Worm (Caenorhabditis elegans): Measurements from ENCODE around the gene srx-93.

Gene srx-93

DNA sequence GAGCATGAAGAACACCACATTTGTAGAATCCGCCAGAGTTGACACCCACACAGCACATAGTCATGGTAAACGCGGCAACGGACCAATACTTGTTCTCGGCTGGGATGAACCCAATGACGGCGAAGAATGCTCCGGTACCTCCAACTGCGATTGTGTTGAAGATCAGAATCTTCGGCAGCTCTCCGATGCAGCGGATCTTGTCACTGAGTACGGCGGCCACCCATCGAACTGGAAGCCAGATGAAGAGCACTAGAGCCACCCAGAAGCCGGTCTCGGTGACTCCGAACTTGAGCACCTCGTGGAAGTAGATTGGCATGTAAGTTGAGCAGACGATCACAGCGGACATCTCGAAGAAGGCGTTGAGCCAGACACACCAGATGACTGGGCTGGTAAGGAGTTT, 7.5 kb downstream of the srx-93 start:
- no peak for TF ChIP-seq ceh-30 (tag; optimal IDR thresholded peaks at IDR 0.05)
- TF ChIP-seq ceh-14 (tag; optimal IDR thresholded peaks at IDR 0.05), result no peak
- TF ChIP-seq pros-1 (tag; optimal IDR thresholded peaks at IDR 0.05), result no peak
- TF ChIP-seq fkh-6 (tag; optimal IDR thresholded peaks at IDR 0.05), result no peak
- TF ChIP-seq unc-86 (tag; optimal IDR thresholded peaks at IDR 0.05), result no peak
- no peak for TF ChIP-seq pax-1 (tag; optimal IDR thresholded peaks at IDR 0.05)
- no peak for TF ChIP-seq ceh-24 (tag; optimal IDR thresholded peaks at IDR 0.05)
- TF ChIP-seq dmd-4 (tag; optimal IDR thresholded peaks at IDR 0.05; ENCODE audit: borderline replicate concordance), result no peak
- TF ChIP-seq ceh-48 (tag; optimal IDR thresholded peaks at IDR 0.05), result no peak
- no peak for TF ChIP-seq syd-9 (tag; optimal IDR thresholded peaks at IDR 0.05)
- no peak for TF ChIP-seq tbx-7 (tag; optimal IDR thresholded peaks at IDR 0.05)
- no peak for TF ChIP-seq Y22D7AL.16 (tag; optimal IDR thresholded peaks at IDR 0.05)
- no peak for TF ChIP-seq ama-1 (optimal IDR thresholded peaks at IDR 0.05)

DNA sequence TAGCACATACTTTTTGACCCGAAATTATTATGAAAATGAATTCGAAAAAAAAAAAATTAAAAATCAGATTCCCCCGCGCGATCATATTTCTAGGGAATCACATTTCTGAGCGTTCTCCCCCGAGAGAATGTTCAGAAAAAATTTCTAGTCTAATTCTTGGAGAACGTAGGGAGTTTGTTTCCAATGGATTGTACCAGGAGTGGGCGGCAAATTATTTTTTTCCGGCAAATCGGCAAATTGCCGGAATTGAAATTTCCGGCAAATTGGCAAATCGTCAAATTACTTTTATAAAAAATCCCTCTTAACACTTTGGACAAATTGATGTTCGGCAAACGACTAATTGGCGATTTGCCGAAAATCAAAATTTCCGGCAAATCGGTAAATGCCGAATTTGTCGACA, 8.9 kb downstream of the srx-93 start, which contains the start of gene T22F3.10:
TSS of gene T22F3.10 (minus strand) at position 101 of the 400 bp plus-strand sequence.
- TF ChIP-seq Y22D7AL.16 (tag; optimal IDR thresholded peaks at IDR 0.05) (no peak), hlh-13 (GFP tag; optimal IDR thresholded peaks at IDR 0.05) (no peak), ceh-18 (tag; optimal IDR thresholded peaks at IDR 0.05) (no peak), ceh-9 (tag; optimal IDR thresholded peaks at IDR 0.05) (no peak), gmeb-2 (tag; optimal IDR thresholded peaks at IDR 0.05) (no peak), unc-55 (GFP tag; optimal IDR thresholded peaks at IDR 0.05) (no peak), elt-2 (tag; optimal IDR thresholded peaks at IDR 0.05) (no peak), unc-86 (tag; optimal IDR thresholded peaks at IDR 0.05) (no peak), che-1 (tag; optimal IDR thresholded peaks at IDR 0.05) (no peak), ceh-34 (tag; optimal IDR thresholded peaks at IDR 0.05) (no peak), lim-6 (tag; optimal IDR thresholded peaks at IDR 0.05) (no peak), dve-1 (tag; optimal IDR thresholded peaks at IDR 0.05) (no peak), K02D7.2 (tag; optimal IDR thresholded peaks at IDR 0.05) (no peak), unc-3 (GFP tag; conservative IDR thresholded peaks at IDR 0.05) (no peak), unc-3 (tag; optimal IDR thresholded peaks at IDR 0.05) (no peak), madf-2 (tag; optimal IDR thresholded peaks at IDR 0.05) (no peak)

DNA sequence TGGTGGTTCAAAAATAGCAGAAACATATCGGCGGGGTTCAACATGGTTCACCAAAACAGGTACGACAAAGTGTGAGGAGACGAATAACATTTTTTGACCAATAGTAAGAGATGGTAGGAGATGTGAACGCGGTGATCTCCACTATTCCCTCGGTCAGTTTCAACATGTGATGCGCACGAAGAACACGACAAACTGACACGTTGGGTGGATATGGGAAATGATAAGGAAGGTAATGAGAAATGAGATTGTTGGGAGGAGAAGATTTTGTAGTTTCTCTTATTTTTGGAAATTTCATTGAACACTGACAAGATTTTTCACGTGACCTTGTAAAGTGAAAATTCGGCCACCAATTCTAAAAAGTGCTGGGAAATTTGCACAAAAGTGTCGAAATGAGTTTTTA, 9.8 kb downstream of the srx-93 start:
- TF ChIP-seq ceh-22 (tag; optimal IDR thresholded peaks at IDR 0.05) (no peak), ets-4 (tag; optimal IDR thresholded peaks at IDR 0.05) (no peak), ceh-9 (tag; optimal IDR thresholded peaks at IDR 0.05) (no peak), che-1 (tag; optimal IDR thresholded peaks at IDR 0.05) (no peak), eyg-1 (tag; optimal IDR thresholded peaks at IDR 0.05) (no peak), ceh-34 (tag; optimal IDR thresholded peaks at IDR 0.05) (no peak), ceh-45 (GFP tag; IDR thresholded peaks at IDR 0.05) (no peak), fkh-10 (GFP tag; optimal IDR thresholded peaks at IDR 0.05) (no peak), unc-42 (tag; optimal IDR thresholded peaks at IDR 0.05) (no peak), ceh-48 (tag; optimal IDR thresholded peaks at IDR 0.05) (no peak), ama-1 (optimal IDR thresholded peaks at IDR 0.05) (no peak), mec-3 (tag; optimal IDR thresholded peaks at IDR 0.05; ENCODE audit: borderline replicate concordance) (no peak), elt-2 (tag; optimal IDR thresholded peaks at IDR 0.05) (no peak), hlh-13 (GFP tag; optimal IDR thresholded peaks at IDR 0.05) (no peak), pat-9 (tag; optimal IDR thresholded peaks at IDR 0.05) (no peak), nhr-232 (tag; optimal IDR thresholded peaks at IDR 0.05) (no peak), ref-2 (tag; optimal IDR thresholded peaks at IDR 0.05) (no peak), ceh-18 (tag; optimal IDR thresholded peaks at IDR 0.05) (no peak), ceh-31 (tag; optimal IDR thresholded peaks at IDR 0.05) (no peak)

DNA sequence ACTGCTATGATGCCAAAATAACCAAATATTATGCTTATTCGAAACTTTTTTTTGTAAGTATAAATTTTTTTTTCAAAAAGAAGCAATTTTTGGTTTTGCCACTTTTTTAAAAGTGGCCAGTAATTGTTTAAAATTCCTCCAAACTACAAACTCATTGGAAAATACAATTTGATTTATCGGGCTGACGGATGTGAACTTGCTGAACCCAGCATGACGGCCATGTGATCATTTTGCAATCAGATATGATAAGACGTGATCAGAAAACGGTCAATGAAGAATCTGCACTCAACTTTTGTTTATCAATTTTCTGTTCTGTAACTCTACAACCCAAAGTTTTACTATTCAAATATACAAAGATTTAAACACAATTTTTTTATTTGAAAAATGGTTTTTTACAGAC, 14.1 kb downstream of the srx-93 start:
- no peak for TF ChIP-seq ceh-30 (tag; optimal IDR thresholded peaks at IDR 0.05)
- no peak for TF ChIP-seq fkh-10 (GFP tag; optimal IDR thresholded peaks at IDR 0.05)
- TF ChIP-seq ceh-22 (tag; optimal IDR thresholded peaks at IDR 0.05), result no peak
- TF ChIP-seq ceh-18 (tag; optimal IDR thresholded peaks at IDR 0.05), result no peak
- no peak for TF ChIP-seq ceh-45 (GFP tag; IDR thresholded peaks at IDR 0.05)
- TF ChIP-seq unc-55 (GFP tag; optimal IDR thresholded peaks at IDR 0.05), result no peak
- no peak for TF ChIP-seq elt-4 (tag; optimal IDR thresholded peaks at IDR 0.05)
- TF ChIP-seq hlh-30 (tag; optimal IDR thresholded peaks at IDR 0.05; ENCODE audit: insufficient read depth), result no peak

Data from whole organism, late embryonic.